Worm (Caenorhabditis elegans) whole organism, young adult: Measurements from ENCODE around the gene flp-14.

Experiments
- C06A6.2 ChIP-seq: fragments of 200-800 bp; sonication (Bioruptor generic); conservative IDR thresholded peaks from 2 replicates; pipeline ENCODE4 v1.3.6; 2022; ENCODE audit warnings: missing genetic modification characterization, missing compliant biosample characterization
- F49E8.2 ChIP-seq: sonication (generic microtip); optimal IDR thresholded peaks from 3 replicates; lab custom pipeline; 2017; ENCODE audit warnings: missing genetic modification characterization, mild to moderate bottlenecking, missing compliant biosample characterization, antibody characterized with exemption, moderate library complexity; ENCODE audit not compliant: insufficient read depth
- ama-1 ChIP-seq, 3 experiments: fragments of 150-350 bp in 1 of 3; sonication (generic microtip) in 2 of 3; optimal IDR thresholded peaks; 2 replicates each; lab custom pipeline; 2014 to 2018; ENCODE audit warnings: missing biosample characterization in 2 of 3, missing genetic modification characterization in 2 of 3, missing genetic modification reagents in 2 of 3
- cebp-1 ChIP-seq, 2 experiments: fragments of 200-800 bp in 1 of 2; sonication (Bioruptor generic) in 1 of 2; sonication (generic microtip) in 1 of 2; IDR thresholded peaks in 1 of 2; optimal IDR thresholded peaks in 1 of 2; 2 replicates each; pipeline versions ENCODE4 v1.3.6 to Lab custom; 2017 to 2022; ENCODE audit warnings: missing compliant biosample characterization in 2 of 2, missing genetic modification characterization in 2 of 2, mild to moderate bottlenecking in 1 of 2, missing genetic modification reagents in 1 of 2, moderate library complexity in 1 of 2
- ceh-79 ChIP-seq: sonication (generic microtip); optimal IDR thresholded peaks from 2 replicates; lab custom pipeline; 2017; ENCODE audit warnings: mild to moderate bottlenecking, missing genetic modification characterization, missing compliant biosample characterization
- chd-7 ChIP-seq: sonication (generic microtip); optimal IDR thresholded peaks from 2 replicates; lab custom pipeline; 2016; ENCODE audit warnings: mild to moderate bottlenecking, missing genetic modification characterization, moderate library complexity, missing compliant biosample characterization
- dpl-1 ChIP-seq: fragments of 150-350 bp; optimal IDR thresholded peaks from 2 replicates; lab custom pipeline; 2014; ENCODE audit warnings: missing biosample characterization, missing genetic modification reagents, missing genetic modification characterization
- him-1 ChIP-seq: sonication (generic microtip); optimal IDR thresholded peaks from 2 replicates; lab custom pipeline; 2016; ENCODE audit warnings: missing genotype, missing genetic modification reagents, missing genetic modification characterization, missing compliant biosample characterization
- pha-4 ChIP-seq: fragments of 150-350 bp; sonication (generic microtip); optimal IDR thresholded peaks from 2 replicates; lab custom pipeline; 2014; ENCODE audit warnings: missing biosample characterization, missing genetic modification reagents, missing genetic modification characterization
- zfh-2 ChIP-seq: fragments of 200-800 bp; sonication (Bioruptor generic); conservative IDR thresholded peaks from 2 replicates; pipeline ENCODE4 v1.3.6; 2022; ENCODE audit warnings: missing genetic modification reagents, missing genetic modification characterization, missing compliant biosample characterization
- ztf-18 ChIP-seq: sonication (generic microtip); optimal IDR thresholded peaks from 2 replicates; lab custom pipeline; 2016; ENCODE audit warnings: missing genotype, mild to moderate bottlenecking, missing genetic modification characterization, missing compliant biosample characterization

ce11 chrIII:12870060-12870696 is 40.1 kb upstream of the flp-14 start, which contains the start of gene Y37D8A.6:
- no peak for TF ChIP-seq ama-1 (optimal IDR thresholded peaks at IDR 0.05; lab: Kevin White, UChicago)
- no peak for TF ChIP-seq ama-1 (GFP tag; optimal IDR thresholded peaks at IDR 0.05; lab: Kevin White, UChicago)
- no peak for TF ChIP-seq dpl-1
- TF ChIP-seq ztf-18 = no peak
- no peak for TF ChIP-seq pha-4
- no peak for TF ChIP-seq cebp-1 (GFP tag; IDR thresholded peaks at IDR 0.05; lab: Robert Waterston, UW)
- no peak for TF ChIP-seq cebp-1 (tag; optimal IDR thresholded peaks at IDR 0.05; lab: Kevin White, UChicago)
- TF ChIP-seq zfh-2 = no peak
- no peak for TF ChIP-seq ceh-79
- no peak for TF ChIP-seq C06A6.2 (GFP tag; lab: Robert Waterston, UW)
- TF ChIP-seq chd-7 (tag; lab: Kevin White, UChicago) = no peak
- TF ChIP-seq F49E8.2 = no peak
- TF ChIP-seq him-1 = no peak
